Worm (Caenorhabditis elegans): ENCODE results near the gene chts-1.

- TF ChIP-seq F13C5.2 (tag; optimal IDR thresholded peaks at IDR 0.05) (no peak), ama-1 (optimal IDR thresholded peaks at IDR 0.05) (no peak), scrt-1 (GFP tag; IDR thresholded peaks at IDR 0.05) (no peak), ceh-13 (GFP tag; optimal IDR thresholded peaks at IDR 0.05) (no peak), pes-1 (GFP tag; IDR thresholded peaks at IDR 0.05) (no peak)
Measured at ce11 chrX:7519569-7519968, at the start of gene chts-1.
